Worm (Caenorhabditis elegans): ENCODE data around the gene C09B9.1.
"Not testable (repeated sequence)": the region's sequence is repeated elsewhere in the genome, so short reads cannot be mapped to it uniquely, and the experiment has no call there.

C09B9.1 gene

ce11 chrIV:5016461-5016860 lies 21.1 kb upstream of the C09B9.1 start, which contains the start of gene ssq-4:
Gene ssq-4, plus strand, starts transcription at chrIV:5016479.
- not testable (repeated sequence) for TF ChIP-seq lin-39 (tag; optimal IDR thresholded peaks at IDR 0.05); unc-130 (tag; optimal IDR thresholded peaks at IDR 0.05); ama-1 (optimal IDR thresholded peaks at IDR 0.05)

ce11 chrIV:5017075-5017474 lies 20.5 kb upstream of the C09B9.1 start, which contains the start of gene T28H11.7:
Gene T28H11.7, minus strand, starts transcription at chrIV:5017175.
- not testable (repeated sequence) for TF ChIP-seq snpc-4, nhr-237, egl-27 (tag; optimal IDR thresholded peaks at IDR 0.05)

ce11 chrIV:5020533-5020932 lies 17.1 kb upstream of the C09B9.1 start, which contains the start of gene T28H11.8:
Gene T28H11.8, minus strand, starts transcription at chrIV:5020633.
- TF ChIP-seq rnt-1 (tag; optimal IDR thresholded peaks at IDR 0.05) (no peak), aha-1 (tag; optimal IDR thresholded peaks at IDR 0.05) (no peak), hlh-17 (GFP tag; optimal IDR thresholded peaks at IDR 0.05; ENCODE audit: borderline replicate concordance) (no peak), mep-1 (tag; optimal IDR thresholded peaks at IDR 0.05) (no peak), nhr-47 (tag; optimal IDR thresholded peaks at IDR 0.05) (no peak), elt-3 (tag; optimal IDR thresholded peaks at IDR 0.05) (no peak), nhr-76 (tag; optimal IDR thresholded peaks at IDR 0.05) (no peak), jun-1 (tag; optimal IDR thresholded peaks at IDR 0.05) (no peak), isw-1 (GFP tag; IDR thresholded peaks at IDR 0.05) (no peak), nhr-237 (tag; optimal IDR thresholded peaks at IDR 0.05) (no peak), blmp-1 (tag; optimal IDR thresholded peaks at IDR 0.05) (no peak)

- TF ChIP-seq hlh-4 (tag; optimal IDR thresholded peaks at IDR 0.05) (no peak), swsn-7 (tag; optimal IDR thresholded peaks at IDR 0.05) (no peak), mab-9 (GFP tag; IDR thresholded peaks at IDR 0.05) (no peak), hlh-17 (GFP tag; optimal IDR thresholded peaks at IDR 0.05; ENCODE audit: borderline replicate concordance) (no peak), nhr-12 (tag; optimal IDR thresholded peaks at IDR 0.05) (no peak), nhr-28 (tag; optimal IDR thresholded peaks at IDR 0.05) (no peak), pag-3 (tag; optimal IDR thresholded peaks at IDR 0.05; ENCODE audit: borderline replicate concordance, insufficient read depth) (no peak), lsy-2 (tag; optimal IDR thresholded peaks at IDR 0.05) (no peak), alr-1 (tag; optimal IDR thresholded peaks at IDR 0.05; ENCODE audit: borderline replicate concordance) (no peak)
These were observed 11.9 kb upstream of the C09B9.1 start, which contains the start of gene C09B9.85 for ce11 chrIV:5025646-5026045. Gene C09B9.85, minus strand, starts transcription at chrIV:5025746.

- TF ChIP-seq C34B4.2 (tag; optimal IDR thresholded peaks at IDR 0.05): no peak
- no peak for TF ChIP-seq ceh-82 (tag; optimal IDR thresholded peaks at IDR 0.05)
- no peak for TF ChIP-seq vab-15 (tag; optimal IDR thresholded peaks at IDR 0.05)
These were observed 8.6 kb upstream of the C09B9.1 start, which contains the start of the genes best-6 and C09B9.2 for ce11 chrIV:5028978-5029377. Gene best-6, minus strand, starts transcription at chrIV:5029078. Gene C09B9.2, plus strand, starts transcription at chrIV:5029291.

- TF ChIP-seq hlh-17 (GFP tag; optimal IDR thresholded peaks at IDR 0.05; ENCODE audit: borderline replicate concordance) (no peak), lin-14 (GFP tag; optimal IDR thresholded peaks at IDR 0.05) (no peak), aha-1 (tag; optimal IDR thresholded peaks at IDR 0.05) (no peak), unc-86 (tag; optimal IDR thresholded peaks at IDR 0.05) (no peak), ets-5 (GFP tag; IDR thresholded peaks at IDR 0.05) (no peak), blmp-1 (tag; optimal IDR thresholded peaks at IDR 0.05) (no peak), swsn-7 (tag; optimal IDR thresholded peaks at IDR 0.05) (no peak), C16A3.4 (tag; optimal IDR thresholded peaks at IDR 0.05) (no peak), egl-27 (tag; optimal IDR thresholded peaks at IDR 0.05) (no peak), F16B12.6 (tag; optimal IDR thresholded peaks at IDR 0.05) (no peak), vab-15 (tag; optimal IDR thresholded peaks at IDR 0.05) (no peak), sox-4 (tag; optimal IDR thresholded peaks at IDR 0.05) (no peak), nhr-28 (tag; optimal IDR thresholded peaks at IDR 0.05) (no peak), nhr-76 (tag; optimal IDR thresholded peaks at IDR 0.05) (no peak), nhr-19 (GFP tag; conservative IDR thresholded peaks at IDR 0.05) (no peak), zag-1 (tag; optimal IDR thresholded peaks at IDR 0.05) (no peak), nhr-85 (tag) (no peak)
These were observed 6.2 kb upstream of the C09B9.1 start for ce11 chrIV:5031346-5031745.

All from whole organism, L1 larva.